Fruit fly (Drosophila melanogaster): ENCODE measurements around the gene Npc2c.
A peak's percentile ranks its signal among the peaks of the same experiment; 100 is the strongest.

The Npc2c gene

dm6 chr3R:10067605-10068004, 7.6 kb downstream of the Npc2c start, which contains the start of gene CG33784:
CG33784 (plus strand) TSS chr3R:10067905.
- no peak for TF ChIP-seq vri (GFP tag; optimal IDR thresholded peaks at IDR 0.05)
- TF ChIP-seq dsx (GFP tag; optimal IDR thresholded peaks at IDR 0.05; ENCODE audit: poor library complexity, severe bottlenecking): no peak
- no peak for TF ChIP-seq Eip75B (GFP tag; optimal IDR thresholded peaks at IDR 0.05)
- TF ChIP-seq acj6 (GFP tag; optimal IDR thresholded peaks at IDR 0.05): no peak
- no peak for TF ChIP-seq salr (GFP tag; optimal IDR thresholded peaks at IDR 0.05)

dm6 chr3R:10068780-10069179, 8.7 kb downstream of the Npc2c start:
- peak; percentile 28 for TF ChIP-seq svp (GFP tag)
- no peak for TF ChIP-seq Eip75B (GFP tag; optimal IDR thresholded peaks at IDR 0.05)

dm6 chr3R:10070195-10070594, 10.1 kb downstream of the Npc2c start:
- TF ChIP-seq CG11902 (GFP tag; optimal IDR thresholded peaks at IDR 0.05): no peak
- TF ChIP-seq CG11294 (GFP tag; IDR thresholded peaks at IDR 0.05): no peak
- no peak for TF ChIP-seq OdsH (GFP tag; optimal IDR thresholded peaks at IDR 0.05)
- TF ChIP-seq CG16779 (tag; optimal IDR thresholded peaks at IDR 0.05): no peak
- TF ChIP-seq net (GFP tag; optimal IDR thresholded peaks at IDR 0.05): no peak

dm6 chr3R:10070817-10071216, 10.8 kb downstream of the Npc2c start, which contains the start of gene nerfin-2:
nerfin-2 (plus strand) TSS chr3R:10071117.
- TF ChIP-seq CG31627 (GFP tag; optimal IDR thresholded peaks at IDR 0.05) (no peak), Eip75B (GFP tag; optimal IDR thresholded peaks at IDR 0.05) (no peak), CG8319 (GFP tag; optimal IDR thresholded peaks at IDR 0.05) (no peak), CG11902 (GFP tag; optimal IDR thresholded peaks at IDR 0.05) (no peak), Smox (GFP tag; optimal IDR thresholded peaks at IDR 0.05) (no peak), CG16779 (tag; optimal IDR thresholded peaks at IDR 0.05) (no peak)

dm6 chr3R:10075323-10075788, 15.3 kb downstream of the Npc2c start, which contains the start of gene Alp13:
Alp13 (minus strand) TSS chr3R:10075373.
- TF ChIP-seq Sox15 (GFP tag; optimal IDR thresholded peaks at IDR 0.05) (no peak), CG8319 (GFP tag; optimal IDR thresholded peaks at IDR 0.05) (no peak), vri (GFP tag; optimal IDR thresholded peaks at IDR 0.05) (no peak), Hr39 (GFP tag; optimal IDR thresholded peaks at IDR 0.05) (no peak), CG1621 (tag; optimal IDR thresholded peaks at IDR 0.05) (no peak), Smox (GFP tag; optimal IDR thresholded peaks at IDR 0.05) (no peak), net (GFP tag; optimal IDR thresholded peaks at IDR 0.05) (no peak), Sox14 (GFP tag; optimal IDR thresholded peaks at IDR 0.05) (no peak), topi (GFP tag; optimal IDR thresholded peaks at IDR 0.05) (no peak), CG7368 (GFP tag; optimal IDR thresholded peaks at IDR 0.05) (no peak), CG11902 (GFP tag; optimal IDR thresholded peaks at IDR 0.05) (no peak)

- TF ChIP-seq Hr4 (GFP tag; optimal IDR thresholded peaks at IDR 0.05) (no peak), CG6276 (GFP tag; optimal IDR thresholded peaks at IDR 0.05) (no peak), CG10669 (GFP tag; optimal IDR thresholded peaks at IDR 0.05) (no peak), net (GFP tag; optimal IDR thresholded peaks at IDR 0.05) (no peak), Met (GFP tag; optimal IDR thresholded peaks at IDR 0.05) (peak; percentile 19), Eip78C (GFP tag) (peak; percentile 10), Sox15 (GFP tag; optimal IDR thresholded peaks at IDR 0.05) (no peak), CG6808 (GFP tag; optimal IDR thresholded peaks at IDR 0.05) (no peak), CG9139 (GFP tag; optimal IDR thresholded peaks at IDR 0.05) (no peak), CG6854 (GFP tag; optimal IDR thresholded peaks at IDR 0.05) (no peak), achi (GFP tag; optimal IDR thresholded peaks at IDR 0.05) (no peak), pdm3 (GFP tag; optimal IDR thresholded peaks at IDR 0.05) (no peak), Sox14 (GFP tag; optimal IDR thresholded peaks at IDR 0.05) (peak; percentile 22), CG15336 (GFP tag; IDR thresholded peaks at IDR 0.05) (no peak), lz (GFP tag; optimal IDR thresholded peaks at IDR 0.05) (no peak), CG31627 (GFP tag; optimal IDR thresholded peaks at IDR 0.05) (no peak), cyc (GFP tag; optimal IDR thresholded peaks at IDR 0.05) (peak; percentile 1), CG32006 (GFP tag; optimal IDR thresholded peaks at IDR 0.05) (no peak), Sox102F (GFP tag; optimal IDR thresholded peaks at IDR 0.05) (no peak), salr (GFP tag; optimal IDR thresholded peaks at IDR 0.05) (no peak), Gug (GFP tag; IDR thresholded peaks at IDR 0.05) (no peak), esn (GFP tag; optimal IDR thresholded peaks at IDR 0.05) (peak; percentile 14), CG34406 (GFP tag; optimal IDR thresholded peaks at IDR 0.05) (no peak), eg (GFP tag; IDR thresholded peaks at IDR 0.05) (no peak), vri (GFP tag; optimal IDR thresholded peaks at IDR 0.05) (peak; percentile 27), svp (GFP tag) (peak; percentile 58), CG11294 (GFP tag; IDR thresholded peaks at IDR 0.05) (no peak), dac (GFP tag; optimal IDR thresholded peaks at IDR 0.05) (no peak), topi (GFP tag; optimal IDR thresholded peaks at IDR 0.05) (peak; percentile 12)
Measured at dm6 chr3R:10076665-10077064, 16.6 kb downstream of the Npc2c start.
